Worm (Caenorhabditis elegans): ENCODE measurements around the gene C49A9.2.

DNA sequence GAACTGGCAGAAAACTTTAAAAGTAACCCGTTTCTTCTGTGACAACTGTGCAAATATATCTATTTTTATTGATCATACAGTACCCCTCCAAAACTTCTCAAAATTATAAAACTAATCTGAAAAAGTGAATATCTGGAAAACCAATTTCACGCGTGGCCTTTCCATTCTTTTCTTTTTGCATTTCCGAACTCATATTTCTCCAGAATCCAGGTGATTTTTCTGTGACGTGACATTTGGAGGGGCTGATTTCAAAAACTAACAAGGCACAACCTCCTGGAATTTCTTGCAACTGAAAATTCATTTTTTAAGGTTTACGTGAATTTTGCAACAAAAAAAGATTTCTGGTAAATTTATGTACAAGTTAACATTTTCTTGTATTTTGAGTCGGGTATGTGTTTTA lies 25.0 kb upstream of the C49A9.2 start:
- TF ChIP-seq him-1 (tag; optimal IDR thresholded peaks at IDR 0.05) (no peak), W03F9.2 (tag; optimal IDR thresholded peaks at IDR 0.05) (no peak), dao-5 (tag; optimal IDR thresholded peaks at IDR 0.05) (no peak)
